Fruit fly (Drosophila melanogaster) whole organism: Measurements from ENCODE around the gene CG7829.

Experiments
- CG8478 ChIP-seq: fragments of >200 bp; optimal IDR thresholded peaks from 2 replicates; lab custom pipeline; 2018; ENCODE audit warnings: inconsistent platforms
- Dll ChIP-seq: fragments of >200 bp; optimal IDR thresholded peaks from 2 replicates; lab custom pipeline; 2017
- EcR ChIP-seq, 2 experiments: fragments of >200 bp; optimal IDR thresholded peaks; 2 replicates each; lab custom pipeline; 2017; ENCODE audit warnings: missing biosample characterization in 2 of 2, missing genetic modification characterization in 2 of 2, missing genetic modification reagents in 2 of 2
- pan ChIP-seq: fragments of >200 bp; optimal IDR thresholded peaks from 2 replicates; lab custom pipeline; 2017
- psq ChIP-seq: fragments of >200 bp; optimal IDR thresholded peaks from 2 replicates; lab custom pipeline; 2017
- usp ChIP-seq: fragments of >200 bp; optimal IDR thresholded peaks from 2 replicates; lab custom pipeline; 2017; ENCODE audit warnings: missing biosample characterization, missing genetic modification characterization, mixed read lengths

CG7829 gene

dm6 chr3R:29817664-29818063 is at the start of gene CG7829:
Gene CG7829 (minus strand): TSS chr3R:29817764.
- TF ChIP-seq EcR (GFP tag; optimal IDR thresholded peaks at IDR 0.05; lab: Kevin White, UChicago), result no peak
- no peak for TF ChIP-seq psq (lab: Kevin White, UChicago)
- TF ChIP-seq CG8478 (lab: Kevin White, UChicago), result no peak
- no peak for TF ChIP-seq pan (lab: Kevin White, UChicago)
- no peak for TF ChIP-seq Dll (lab: Kevin White, UChicago)
- TF ChIP-seq usp (GFP tag; lab: Kevin White, UChicago), result no peak

dm6 chr3R:29866706-29867105 is 49.1 kb upstream of the CG7829 start:
- TF ChIP-seq EcR (GFP tag; optimal IDR thresholded peaks at IDR 0.05; lab: Kevin White, UChicago) (no peak), CG8478 (lab: Kevin White, UChicago) (no peak), usp (GFP tag; lab: Kevin White, UChicago) (no peak), pan (lab: Kevin White, UChicago) (no peak), psq (lab: Kevin White, UChicago) (no peak), Dll (lab: Kevin White, UChicago) (no peak)

DNA sequence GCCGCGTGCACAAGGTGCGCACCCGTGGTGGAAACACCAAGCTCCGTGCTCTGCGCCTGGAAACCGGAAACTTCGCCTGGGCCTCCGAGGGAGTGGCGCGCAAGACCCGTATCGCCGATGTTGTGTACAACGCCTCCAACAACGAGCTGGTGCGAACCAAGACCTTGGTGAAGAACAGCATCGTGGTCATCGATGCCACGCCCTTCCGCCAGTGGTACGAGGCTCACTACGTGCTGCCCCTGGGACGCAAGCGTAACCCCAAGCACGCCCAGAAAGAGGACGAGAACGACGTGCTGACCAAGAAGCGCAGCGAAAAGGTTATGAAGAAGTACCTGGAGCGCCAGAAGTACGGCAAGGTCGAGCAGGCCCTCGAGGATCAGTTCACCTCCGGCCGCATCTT is 45.2 kb upstream of the CG7829 start:
- TF ChIP-seq pan (lab: Kevin White, UChicago) (no peak), CG8478 (lab: Kevin White, UChicago) (no peak), usp (GFP tag; lab: Kevin White, UChicago) (no peak), EcR (GFP tag; optimal IDR thresholded peaks at IDR 0.05; lab: Kevin White, UChicago) (no peak)

- TF ChIP-seq psq (lab: Kevin White, UChicago), result no peak
- no peak for TF ChIP-seq CG8478 (lab: Kevin White, UChicago)
- TF ChIP-seq usp (GFP tag; lab: Kevin White, UChicago), result no peak
- no peak for TF ChIP-seq pan (lab: Kevin White, UChicago)
- no peak for TF ChIP-seq Dll (lab: Kevin White, UChicago)
- TF ChIP-seq EcR (GFP tag; optimal IDR thresholded peaks at IDR 0.05; lab: Kevin White, UChicago), result no peak
These were observed 44.1 kb upstream of the CG7829 start, which contains the start of the genes CG15514 and RpS8 for dm6 chr3R:29861432-29862249. Gene CG15514 (minus strand): TSS chr3R:29861494. Gene RpS8 (plus strand): TSS chr3R:29861582.

dm6 chr3R:29859763-29860162 is 42.2 kb upstream of the CG7829 start:
- no peak for TF ChIP-seq CG8478 (lab: Kevin White, UChicago)
- no peak for TF ChIP-seq pan (lab: Kevin White, UChicago)
- no peak for TF ChIP-seq Dll (lab: Kevin White, UChicago)
- no peak for TF ChIP-seq EcR (GFP tag; optimal IDR thresholded peaks at IDR 0.05; lab: Kevin White, UChicago)
- TF ChIP-seq usp (GFP tag; lab: Kevin White, UChicago), result no peak
- no peak for TF ChIP-seq psq (lab: Kevin White, UChicago)

dm6 chr3R:29858806-29859205 is 41.2 kb upstream of the CG7829 start, which contains the start of gene CG7824:
Gene CG7824 (minus strand): TSS chr3R:29858936.
- no peak for TF ChIP-seq psq (lab: Kevin White, UChicago)
- no peak for TF ChIP-seq Dll (lab: Kevin White, UChicago)
- no peak for TF ChIP-seq CG8478 (lab: Kevin White, UChicago)
- TF ChIP-seq EcR (GFP tag; optimal IDR thresholded peaks at IDR 0.05; lab: Kevin White, UChicago), result no peak
- no peak for TF ChIP-seq usp (GFP tag; lab: Kevin White, UChicago)
- no peak for TF ChIP-seq pan (lab: Kevin White, UChicago)

- TF ChIP-seq pan (lab: Kevin White, UChicago), result no peak
- TF ChIP-seq CG8478 (lab: Kevin White, UChicago), result no peak
- TF ChIP-seq EcR (GFP tag; optimal IDR thresholded peaks at IDR 0.05; lab: Kevin White, UChicago), result no peak
- TF ChIP-seq Dll (lab: Kevin White, UChicago), result no peak
- no peak for TF ChIP-seq psq (lab: Kevin White, UChicago)
- no peak for TF ChIP-seq usp (GFP tag; lab: Kevin White, UChicago)
These were observed 39.7 kb upstream of the CG7829 start, which contains the start of gene dgt1 for dm6 chr3R:29857228-29857627. Gene dgt1 (minus strand): TSS chr3R:29857491.

- no peak for TF ChIP-seq psq (lab: Kevin White, UChicago)
- TF ChIP-seq usp (GFP tag; lab: Kevin White, UChicago), result no peak
- no peak for TF ChIP-seq Dll (lab: Kevin White, UChicago)
- TF ChIP-seq pan (lab: Kevin White, UChicago), result no peak
These were observed 29.6 kb upstream of the CG7829 start for dm6 chr3R:29847126-29847525.

DNA sequence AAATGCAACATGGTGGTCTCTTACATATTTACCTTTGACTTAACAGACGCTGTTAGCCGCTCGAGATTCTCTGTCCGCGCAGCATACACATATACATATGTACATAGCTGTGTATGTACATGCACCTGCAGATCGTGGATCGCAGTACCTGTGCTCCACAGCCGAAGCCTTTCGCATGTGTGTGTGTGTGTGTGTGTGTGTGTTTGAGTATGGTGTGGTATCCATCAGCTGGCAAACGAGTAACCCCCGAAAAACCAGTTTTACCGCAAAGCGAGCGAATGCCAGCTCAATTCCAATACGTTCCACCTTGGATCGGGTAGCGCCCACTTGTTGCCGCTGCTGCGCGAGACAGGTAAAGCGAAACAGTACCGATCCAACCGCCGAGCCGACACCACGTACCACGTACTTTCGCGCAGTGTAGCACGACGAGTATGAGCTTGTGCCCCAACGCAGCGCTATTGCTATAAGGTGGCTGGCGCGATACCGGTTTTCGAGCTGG is 23.8 kb upstream of the CG7829 start, which contains the start of gene Cad99C:
Gene Cad99C, plus strand, starts transcription at position 365 of the 499 bp plus-strand sequence.
- TF ChIP-seq psq (lab: Kevin White, UChicago) (no peak), EcR (GFP tag; optimal IDR thresholded peaks at IDR 0.05; lab: Kevin White, UChicago) (no peak), usp (GFP tag; lab: Kevin White, UChicago) (no peak), CG8478 (lab: Kevin White, UChicago) (no peak), pan (lab: Kevin White, UChicago) (no peak), Dll (lab: Kevin White, UChicago) (no peak)

DNA sequence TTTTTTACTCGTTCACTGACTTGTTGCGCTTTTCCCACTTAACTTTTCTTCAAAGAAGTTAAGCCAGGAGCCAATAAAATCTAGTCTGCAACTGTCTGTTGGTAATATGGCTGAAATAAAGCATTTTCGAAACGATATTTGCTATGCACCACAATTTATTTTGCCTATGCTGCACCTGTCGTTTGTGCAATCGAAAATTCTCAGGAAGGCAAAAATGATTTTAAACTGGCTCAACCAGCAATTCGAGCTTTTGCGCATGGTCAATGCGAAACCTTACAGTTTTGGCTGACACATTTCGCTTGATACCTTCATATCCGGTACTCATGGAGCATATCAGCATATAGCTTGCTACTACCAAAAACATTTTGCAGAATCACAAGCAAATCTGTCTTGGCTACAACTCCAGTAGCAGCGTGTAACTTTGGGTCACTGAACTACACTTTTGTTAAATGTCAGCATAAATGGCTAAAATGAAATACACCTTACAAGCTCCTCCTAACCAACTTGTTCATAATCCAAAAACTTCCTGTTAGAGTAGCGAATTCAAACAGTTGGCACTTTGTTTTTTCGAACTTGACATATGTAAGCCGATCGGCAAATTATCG is 22.2 kb upstream of the CG7829 start:
- TF ChIP-seq Dll (lab: Kevin White, UChicago) (no peak), pan (lab: Kevin White, UChicago) (no peak), EcR (GFP tag; optimal IDR thresholded peaks at IDR 0.05; lab: Kevin White, UChicago) (no peak), usp (GFP tag; lab: Kevin White, UChicago) (no peak), CG8478 (lab: Kevin White, UChicago) (no peak), psq (lab: Kevin White, UChicago) (no peak)

DNA sequence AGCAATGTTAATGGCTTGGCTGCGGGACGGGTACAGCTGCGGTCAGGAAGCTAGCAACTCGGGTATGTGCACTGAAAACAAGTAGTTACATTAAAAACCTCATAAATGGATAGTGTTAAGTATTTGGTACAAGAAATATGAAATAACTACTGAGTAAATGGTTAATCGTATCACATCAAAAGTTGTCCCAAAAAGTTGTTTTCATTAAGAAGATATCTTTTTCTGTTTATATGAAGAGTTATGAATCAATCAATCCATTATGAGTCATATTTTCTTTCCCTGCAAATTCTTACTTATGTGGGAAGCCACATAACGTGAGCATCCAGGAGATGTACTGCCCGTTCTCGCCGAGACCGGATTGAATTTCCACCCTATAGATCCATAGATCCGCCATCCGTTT is 21.2 kb upstream of the CG7829 start:
- TF ChIP-seq usp (GFP tag; lab: Kevin White, UChicago) (no peak), psq (lab: Kevin White, UChicago) (no peak), CG8478 (lab: Kevin White, UChicago) (no peak), EcR (GFP tag; optimal IDR thresholded peaks at IDR 0.05; lab: Kevin White, UChicago) (no peak), pan (lab: Kevin White, UChicago) (no peak), Dll (lab: Kevin White, UChicago) (no peak)
